Worm (Caenorhabditis elegans): Measurements from ENCODE around the gene F44E5.2.
"Not testable (repeated sequence)": the region's sequence is repeated elsewhere in the genome, so short reads cannot be mapped to it uniquely, and the experiment has no call there.

Gene F44E5.2

DNA sequence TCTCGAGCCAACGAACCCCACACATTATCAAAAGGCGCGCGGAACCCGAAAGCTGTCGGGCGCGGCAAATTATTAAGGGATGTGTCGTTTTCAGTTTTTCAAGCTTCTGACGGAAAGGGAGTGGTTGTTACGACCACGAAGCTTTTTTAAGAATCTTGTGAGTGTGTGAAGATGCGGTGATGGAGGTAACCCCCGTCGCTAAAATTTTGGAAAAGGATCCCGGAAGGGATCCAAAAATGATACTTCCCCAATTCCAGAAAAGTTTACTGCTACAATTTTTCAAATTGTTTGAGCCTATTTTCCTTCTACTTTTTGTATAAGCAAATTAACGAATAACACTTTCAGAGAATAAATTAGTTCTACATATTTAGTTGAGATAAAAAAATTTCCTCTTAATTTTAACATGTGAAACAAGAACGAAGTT lies 9.9 kb upstream of the F44E5.2 start:
- no peak for TF ChIP-seq sox-4 (tag; optimal IDR thresholded peaks at IDR 0.05)
- no peak for TF ChIP-seq ceh-48 (tag; optimal IDR thresholded peaks at IDR 0.05)
- TF ChIP-seq ceh-30 (tag; optimal IDR thresholded peaks at IDR 0.05) = peak; percentile 96
- no peak for TF ChIP-seq che-1 (tag; optimal IDR thresholded peaks at IDR 0.05)

DNA sequence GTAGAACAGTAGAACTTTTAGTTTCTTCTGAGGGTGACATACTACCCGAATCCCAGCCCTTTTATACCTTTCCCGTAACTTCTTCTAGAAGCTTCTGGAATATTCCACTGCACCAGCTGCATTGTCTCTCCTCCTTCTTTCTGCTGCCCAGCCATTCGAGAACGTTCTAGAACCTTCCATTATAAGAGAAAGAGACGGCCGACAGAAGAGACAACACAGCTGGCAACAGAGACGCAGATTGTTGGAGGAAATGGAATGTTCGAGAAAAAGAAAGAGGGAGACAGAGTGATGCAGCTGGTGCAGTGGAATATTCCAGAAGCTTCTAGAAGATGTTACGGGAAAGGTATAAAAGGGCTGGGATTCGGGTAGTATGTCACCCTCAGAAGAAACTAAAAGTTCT lies 7.3 kb upstream of the F44E5.2 start, which contains the start of the genes F44E5.4 and F44E5.5:
Gene F44E5.4 (minus strand): TSS at position 35 of the 400 bp plus-strand sequence.
Gene F44E5.5 (plus strand): TSS at position 386 of the 400 bp plus-strand sequence.
- TF ChIP-seq ceh-45 (GFP tag; IDR thresholded peaks at IDR 0.05) (peak; percentile 65; the same call in 1 of the 2 replicates), rnt-1 (tag; optimal IDR thresholded peaks at IDR 0.05) (peak; percentile 59), nfya-1 (tag; optimal IDR thresholded peaks at IDR 0.05) (peak; percentile 86), che-1 (tag; optimal IDR thresholded peaks at IDR 0.05) (peak; percentile 16), C08G9.2 (tag; optimal IDR thresholded peaks at IDR 0.05) (peak; percentile 5), elt-2 (tag; optimal IDR thresholded peaks at IDR 0.05) (peak; percentile 29), nhr-11 (tag; optimal IDR thresholded peaks at IDR 0.05) (peak; percentile 80), lin-11 (tag; optimal IDR thresholded peaks at IDR 0.05) (peak; percentile 17), dmd-4 (tag; optimal IDR thresholded peaks at IDR 0.05; ENCODE audit: borderline replicate concordance) (peak; percentile 40), T23F11.4 (GFP tag; optimal IDR thresholded peaks at IDR 0.05) (peak; percentile 67), tbx-2 (tag; optimal IDR thresholded peaks at IDR 0.05) (peak; percentile 46), ceh-34 (tag; optimal IDR thresholded peaks at IDR 0.05) (peak; percentile 81), sox-2 (GFP tag; IDR thresholded peaks at IDR 0.05) (peak; percentile 95), pat-9 (tag; optimal IDR thresholded peaks at IDR 0.05) (peak; percentile 46), Y22D7AL.16 (tag; optimal IDR thresholded peaks at IDR 0.05) (peak; percentile 78), ceh-22 (tag; optimal IDR thresholded peaks at IDR 0.05) (peak; percentile 48), pax-1 (tag; optimal IDR thresholded peaks at IDR 0.05) (peak; percentile 90), unc-86 (tag; optimal IDR thresholded peaks at IDR 0.05) (peak; percentile 55), K02D7.2 (tag; optimal IDR thresholded peaks at IDR 0.05) (peak; percentile 55), ets-4 (tag; optimal IDR thresholded peaks at IDR 0.05) (peak; percentile 75), ceh-19 (GFP tag; optimal IDR thresholded peaks at IDR 0.05) (peak; percentile 69), ceh-14 (tag; optimal IDR thresholded peaks at IDR 0.05) (peak; percentile 5), hlh-8 (tag; optimal IDR thresholded peaks at IDR 0.05) (peak; percentile 50), madf-2 (tag; optimal IDR thresholded peaks at IDR 0.05) (peak; percentile 82), gmeb-2 (tag; optimal IDR thresholded peaks at IDR 0.05) (peak; percentile 84), sox-4 (tag; optimal IDR thresholded peaks at IDR 0.05) (peak; percentile 64), dve-1 (tag; optimal IDR thresholded peaks at IDR 0.05) (peak; percentile 48), hlh-30 (tag; optimal IDR thresholded peaks at IDR 0.05; ENCODE audit: insufficient read depth) (peak; percentile 56), unc-42 (tag; optimal IDR thresholded peaks at IDR 0.05) (peak; percentile 9), pha-2 (tag; optimal IDR thresholded peaks at IDR 0.05) (peak; percentile 76), unc-3 (GFP tag; conservative IDR thresholded peaks at IDR 0.05) (peak; percentile 79), ceh-31 (tag; optimal IDR thresholded peaks at IDR 0.05) (peak; percentile 76), ceh-48 (tag; optimal IDR thresholded peaks at IDR 0.05) (peak; percentile 10), tbx-7 (tag; optimal IDR thresholded peaks at IDR 0.05) (peak; percentile 23), C38D4.7 (GFP tag; optimal IDR thresholded peaks at IDR 0.05) (peak; percentile 26), ref-2 (tag; optimal IDR thresholded peaks at IDR 0.05) (peak; percentile 85), ceh-18 (tag; optimal IDR thresholded peaks at IDR 0.05) (peak; percentile 68), unc-55 (GFP tag; optimal IDR thresholded peaks at IDR 0.05) (peak; percentile 86)
- TF ChIP-seq unc-3 (tag; optimal IDR thresholded peaks at IDR 0.05) = not testable (repeated sequence)
